Worm (Caenorhabditis elegans): ENCODE results near the gene irld-60.

irld-60 gene

ce11 chrIII:12713862-12714261, 36.9 kb downstream of the irld-60 start (continued):
- no peak for TF ChIP-seq nhr-102 (tag; optimal IDR thresholded peaks at IDR 0.05)
- no peak for TF ChIP-seq ztf-11 (tag; optimal IDR thresholded peaks at IDR 0.05)
- no peak for TF ChIP-seq daf-19 (GFP tag; conservative IDR thresholded peaks at IDR 0.05)
- TF ChIP-seq nhr-25 (tag; optimal IDR thresholded peaks at IDR 0.05; ENCODE audit: borderline replicate concordance, insufficient read depth): no peak
- TF ChIP-seq zag-1 (tag; optimal IDR thresholded peaks at IDR 0.05): no peak
- TF ChIP-seq mxl-3 (GFP tag; optimal IDR thresholded peaks at IDR 0.05): no peak
- TF ChIP-seq ctbp-1 (GFP tag; IDR thresholded peaks at IDR 0.05): no peak
- TF ChIP-seq ZK337.2 (GFP tag; IDR thresholded peaks at IDR 0.05): no peak
- TF ChIP-seq dpl-1 (GFP tag; optimal IDR thresholded peaks at IDR 0.05): peak; percentile 32
- TF ChIP-seq mes-2 (tag; optimal IDR thresholded peaks at IDR 0.05; ENCODE audit: poor library complexity, severe bottlenecking): peak; percentile 60
- TF ChIP-seq pha-4 (GFP tag; IDR thresholded peaks at IDR 0.05): no peak
- no peak for TF ChIP-seq pha-4 (tag; optimal IDR thresholded peaks at IDR 0.05)
- TF ChIP-seq nhr-48 (tag; optimal IDR thresholded peaks at IDR 0.05): no peak
- no peak for TF ChIP-seq set-16 (GFP tag; IDR thresholded peaks at IDR 0.05)
- TF ChIP-seq daf-16 (GFP tag; optimal IDR thresholded peaks at IDR 0.05): no peak
- no peak for TF ChIP-seq daf-16 (tag; optimal IDR thresholded peaks at IDR 0.05)

ce11 chrIII:12711682-12712081, 39.0 kb downstream of the irld-60 start:
- TF ChIP-seq unc-62 (GFP tag; optimal IDR thresholded peaks at IDR 0.05 in 1 of 2): peak in 1 of 2 experiments; percentile 61
- no peak for TF ChIP-seq unc-62 (tag; optimal IDR thresholded peaks at IDR 0.05)
- no peak for TF ChIP-seq set-16 (GFP tag; IDR thresholded peaks at IDR 0.05)

ce11 chrIII:12711217-12711616, 39.5 kb downstream of the irld-60 start, which contains the start of gene hut-1:
Gene hut-1, plus strand, starts transcription at chrIII:12711560.
- TF ChIP-seq Y75B8A.6 (GFP tag; IDR thresholded peaks at IDR 0.05): no peak
- no peak for TF ChIP-seq fos-1 (tag; optimal IDR thresholded peaks at IDR 0.05)
- TF ChIP-seq ctbp-1 (GFP tag; IDR thresholded peaks at IDR 0.05): peak; percentile 35; the same call in 1 of the 2 replicates
- TF ChIP-seq nhr-41 (GFP tag; IDR thresholded peaks at IDR 0.05): no peak
- peak; percentile 49 for TF ChIP-seq dve-1 (tag; optimal IDR thresholded peaks at IDR 0.05; ENCODE audit: insufficient read depth)
- TF ChIP-seq mdl-1 (tag; optimal IDR thresholded peaks at IDR 0.05): no peak
- TF ChIP-seq mes-2 (tag; optimal IDR thresholded peaks at IDR 0.05; ENCODE audit: poor library complexity, severe bottlenecking): peak; percentile 66
- TF ChIP-seq dmd-9 (GFP tag; IDR thresholded peaks at IDR 0.05): peak; percentile 51; the same call in 1 of the 2 replicates
- TF ChIP-seq lin-38 (GFP tag; IDR thresholded peaks at IDR 0.05): peak; percentile 38
- peak; percentile 83 for TF ChIP-seq dpl-1 (GFP tag; optimal IDR thresholded peaks at IDR 0.05)
- peak in 1 of 2 experiments; percentile 72 for TF ChIP-seq lsy-2 (tag; optimal IDR thresholded peaks at IDR 0.05)
- TF ChIP-seq aha-1 (tag): peak; percentile 89
- TF ChIP-seq hlh-30 (tag; optimal IDR thresholded peaks at IDR 0.05; ENCODE audit: insufficient read depth): peak; percentile 10
- TF ChIP-seq mep-1 (tag; optimal IDR thresholded peaks at IDR 0.05): peak; percentile 8
- 0 out of 2 replicates have a peak, but pooled peaks have one; percentile 14 for TF ChIP-seq dmd-6 (GFP tag; IDR thresholded peaks at IDR 0.05)
- TF ChIP-seq daf-16 (GFP tag; optimal IDR thresholded peaks at IDR 0.05): peak in 1 of 2 experiments; percentile 2
- TF ChIP-seq daf-16 (tag; optimal IDR thresholded peaks at IDR 0.05): peak; percentile 27

ce11 chrIII:12703237-12703636, 47.5 kb downstream of the irld-60 start:
- no peak for TF ChIP-seq nhr-237 (tag; optimal IDR thresholded peaks at IDR 0.05)
- no peak for TF ChIP-seq lin-13 (GFP tag; optimal IDR thresholded peaks at IDR 0.05)
- TF ChIP-seq ceh-44 (GFP tag; IDR thresholded peaks at IDR 0.05): no peak
- no peak for TF ChIP-seq nhr-111 (GFP tag; optimal IDR thresholded peaks at IDR 0.05)
- no peak for TF ChIP-seq F37D6.2 (tag; optimal IDR thresholded peaks at IDR 0.05)
- TF ChIP-seq daf-19 (GFP tag; conservative IDR thresholded peaks at IDR 0.05): no peak

Measured in whole organism, L4 larva.